Fruit fly (Drosophila melanogaster) whole organism, embryonic: ENCODE measurements around the gene NPF.

Experiments used
- CG12769 ChIP-seq: fragments of 200-800 bp; sonication (Bioruptor generic); optimal IDR thresholded peaks from 2 replicates; lab custom pipeline; 2019; ENCODE audit warnings: missing biosample characterization, mild to moderate bottlenecking, missing genetic modification characterization, moderate library complexity
- CG7928 ChIP-seq: fragments of 200-800 bp; sonication (Bioruptor generic); optimal IDR thresholded peaks from 2 replicates; lab custom pipeline; 2017; ENCODE audit warnings: missing biosample characterization, mild to moderate bottlenecking, missing genetic modification characterization
- Neu2 ChIP-seq: fragments of 200-800 bp; sonication (Bioruptor generic); optimal IDR thresholded peaks from 3 replicates; lab custom pipeline; 2016; ENCODE audit warnings: missing biosample characterization, missing genetic modification characterization, borderline replicate concordance
- Ptx1 ChIP-seq: fragments of 200-800 bp; sonication (Bioruptor generic); IDR thresholded peaks from 2 replicates; pipeline ENCODE4 v1.3.6; 2022; ENCODE audit warnings: missing biosample characterization, missing genetic modification characterization

dm6 chr3R:16613300-16613699, 4.3 kb downstream of the NPF start, which contains the start of gene CG12783:
- TF ChIP-seq CG12769 (tag; lab: Kevin White, UChicago) (no peak), Neu2 (GFP tag; lab: Kevin White, UChicago) (no peak), CG7928 (GFP tag; lab: Kevin White, UChicago) (no peak), Ptx1 (no peak)
